Worm (Caenorhabditis elegans) whole organism, young adult: ENCODE results near the gene K04A8.20.

ENCODE experiments used
- B0035.1 ChIP-seq: sonication (generic microtip); optimal IDR thresholded peaks from 2 replicates; lab custom pipeline; 2016; ENCODE audit warnings: missing genetic modification characterization, mild to moderate bottlenecking, missing compliant biosample characterization, missing genotype, missing genetic modification reagents
- D2030.7 ChIP-seq: fragments of 200-800 bp; sonication (Bioruptor generic); IDR thresholded peaks from 2 replicates; pipeline ENCODE4 v1.3.6; 2022; ENCODE audit warnings: missing genetic modification reagents, missing genetic modification characterization, missing compliant biosample characterization
- F10E7.11 ChIP-seq: sonication (generic microtip); optimal IDR thresholded peaks from 2 replicates; lab custom pipeline; 2017; ENCODE audit warnings: mild to moderate bottlenecking, missing genetic modification characterization, moderate library complexity, missing compliant biosample characterization
- F23B12.7 ChIP-seq: sonication (generic microtip); optimal IDR thresholded peaks from 2 replicates; lab custom pipeline; 2017; ENCODE audit warnings: missing genetic modification characterization, mild to moderate bottlenecking, missing compliant biosample characterization, antibody characterized with exemption, moderate library complexity; ENCODE audit not compliant: insufficient read depth
- F33H1.4 ChIP-seq: fragments of 200-800 bp; sonication (Bioruptor generic); IDR thresholded peaks from 2 replicates; pipeline ENCODE4 v1.3.6; 2022; ENCODE audit warnings: missing genetic modification reagents, missing genetic modification characterization, missing compliant biosample characterization
- F55B11.4 ChIP-seq: sonication (generic microtip); optimal IDR thresholded peaks from 2 replicates; lab custom pipeline; 2016; ENCODE audit warnings: missing compliant biosample characterization, missing genetic modification characterization, borderline replicate concordance; ENCODE audit not compliant: insufficient read depth
- Y53F4B.3 ChIP-seq: fragments of 200-800 bp; sonication (Bioruptor generic); IDR thresholded peaks from 2 replicates; pipeline ENCODE4 v1.3.6; 2022; ENCODE audit warnings: missing genetic modification reagents, missing genetic modification characterization, missing compliant biosample characterization
- Y79H2A.3 ChIP-seq: fragments of 200-800 bp; sonication (Bioruptor generic); conservative IDR thresholded peaks from 2 replicates; pipeline ENCODE4 v1.3.6; 2022; ENCODE audit warnings: missing genetic modification reagents, missing genetic modification characterization, missing compliant biosample characterization
- akir-1 ChIP-seq: fragments of 200-800 bp; sonication (Bioruptor generic); optimal IDR thresholded peaks from 2 replicates; lab custom pipeline; 2018; ENCODE audit warnings: mild to moderate bottlenecking, missing genetic modification characterization, moderate library complexity, missing compliant biosample characterization
- ama-1 ChIP-seq, 3 experiments: fragments of 150-350 bp in 1 of 3; sonication (generic microtip) in 2 of 3; optimal IDR thresholded peaks; 2 replicates each; lab custom pipeline; 2014 to 2018; ENCODE audit warnings: missing biosample characterization in 2 of 3, missing genetic modification characterization in 2 of 3, missing genetic modification reagents in 2 of 3
- atf-7 ChIP-seq: sonication (generic microtip); optimal IDR thresholded peaks from 2 replicates; lab custom pipeline; 2017; ENCODE audit warnings: mild to moderate bottlenecking, missing genetic modification characterization, missing compliant biosample characterization
- athp-1 ChIP-seq: sonication (generic microtip); optimal IDR thresholded peaks from 2 replicates; lab custom pipeline; 2017; ENCODE audit warnings: mild to moderate bottlenecking, missing genetic modification characterization, missing compliant biosample characterization
- attf-6 ChIP-seq: fragments of 200-800 bp; sonication (Bioruptor generic); IDR thresholded peaks from 2 replicates; pipeline ENCODE4 v1.3.6; 2022; ENCODE audit warnings: missing genetic modification reagents, missing genetic modification characterization, missing compliant biosample characterization
- bed-1 ChIP-seq: fragments of 200-800 bp; sonication (Bioruptor generic); IDR thresholded peaks from 2 replicates; pipeline ENCODE4 v1.3.6; 2022; ENCODE audit warnings: missing genetic modification reagents, missing genetic modification characterization, missing compliant biosample characterization
- ceh-100 ChIP-seq: fragments of 200-800 bp; sonication (Bioruptor generic); IDR thresholded peaks from 2 replicates; pipeline ENCODE4 v1.3.6; 2022; ENCODE audit warnings: missing genetic modification reagents, missing genetic modification characterization, missing compliant biosample characterization
- ceh-79 ChIP-seq: sonication (generic microtip); optimal IDR thresholded peaks from 2 replicates; lab custom pipeline; 2017; ENCODE audit warnings: mild to moderate bottlenecking, missing genetic modification characterization, missing compliant biosample characterization
- ceh-91 ChIP-seq: fragments of 200-800 bp; sonication (Bioruptor generic); IDR thresholded peaks from 2 replicates; pipeline ENCODE4 v1.3.6; 2022; ENCODE audit warnings: missing genetic modification reagents, missing genetic modification characterization, missing compliant biosample characterization
- dpl-1 ChIP-seq: fragments of 150-350 bp; optimal IDR thresholded peaks from 2 replicates; lab custom pipeline; 2014; ENCODE audit warnings: missing biosample characterization, missing genetic modification reagents, missing genetic modification characterization
- him-1 ChIP-seq: sonication (generic microtip); optimal IDR thresholded peaks from 2 replicates; lab custom pipeline; 2016; ENCODE audit warnings: missing genotype, missing genetic modification reagents, missing genetic modification characterization, missing compliant biosample characterization
- hlh-26 ChIP-seq: fragments of 200-800 bp; sonication (Bioruptor generic); conservative IDR thresholded peaks from 2 replicates; pipeline ENCODE4 v1.3.6; 2022; ENCODE audit warnings: missing genetic modification reagents, missing genetic modification characterization, missing compliant biosample characterization
- hrde-1 ChIP-seq: sonication (generic microtip); optimal IDR thresholded peaks from 2 replicates; lab custom pipeline; 2016; ENCODE audit warnings: missing genetic modification characterization, mild to moderate bottlenecking, missing compliant biosample characterization, moderate library complexity, missing genotype, missing genetic modification reagents, borderline replicate concordance
- hsf-1 ChIP-seq: fragments of 200-800 bp; sonication (Bioruptor generic); IDR thresholded peaks from 2 replicates; pipeline ENCODE4 v1.3.6; 2022; ENCODE audit warnings: missing genetic modification reagents, missing genetic modification characterization, missing compliant biosample characterization
- lag-1 ChIP-seq: fragments of 200-800 bp; sonication (Bioruptor generic); IDR thresholded peaks from 2 replicates; pipeline ENCODE4 v1.3.6; 2022; ENCODE audit warnings: missing genetic modification reagents, missing genetic modification characterization, missing compliant biosample characterization
- lin-40 ChIP-seq: sonication (generic microtip); optimal IDR thresholded peaks from 2 replicates; lab custom pipeline; 2016; ENCODE audit warnings: missing genetic modification characterization, mild to moderate bottlenecking, missing compliant biosample characterization, missing genotype, missing genetic modification reagents
- lin-54 ChIP-seq: fragments of 200-800 bp; sonication (Bioruptor generic); optimal IDR thresholded peaks from 2 replicates; lab custom pipeline; 2018; ENCODE audit warnings: mild to moderate bottlenecking, missing genetic modification characterization, missing compliant biosample characterization
- lsl-1 ChIP-seq: fragments of 200-800 bp; sonication (Bioruptor generic); optimal IDR thresholded peaks from 2 replicates; lab custom pipeline; 2018; ENCODE audit warnings: mild to moderate bottlenecking, missing genetic modification characterization, moderate library complexity, missing compliant biosample characterization
- madf-8 ChIP-seq: fragments of 200-800 bp; sonication (Bioruptor generic); conservative IDR thresholded peaks from 2 replicates; pipeline ENCODE4 v1.3.6; 2022; ENCODE audit warnings: missing genetic modification reagents, missing genetic modification characterization, missing compliant biosample characterization
- nfya-1 ChIP-seq: sonication (generic microtip); optimal IDR thresholded peaks from 2 replicates; lab custom pipeline; 2017; ENCODE audit warnings: antibody characterized with exemption, missing compliant biosample characterization, missing genetic modification characterization, borderline replicate concordance; ENCODE audit not compliant: insufficient read depth
- nhr-80 ChIP-seq: sonication (generic microtip); optimal IDR thresholded peaks from 2 replicates; lab custom pipeline; 2016; ENCODE audit warnings: missing genetic modification characterization, missing compliant biosample characterization
- repo-1 ChIP-seq: sonication (generic microtip); optimal IDR thresholded peaks from 2 replicates; lab custom pipeline; 2017; ENCODE audit warnings: mild to moderate bottlenecking, missing genetic modification characterization, missing compliant biosample characterization
- sdz-38 ChIP-seq: sonication (generic microtip); optimal IDR thresholded peaks from 2 replicates; lab custom pipeline; 2016; ENCODE audit warnings: missing genotype, missing genetic modification characterization, missing compliant biosample characterization
- somi-1 ChIP-seq: fragments of 200-800 bp; sonication (Bioruptor generic); optimal IDR thresholded peaks from 2 replicates; lab custom pipeline; 2018; ENCODE audit warnings: mild to moderate bottlenecking, missing genetic modification characterization, missing compliant biosample characterization
- tbp1 ChIP-seq: fragments of 200-800 bp; sonication (Bioruptor generic); optimal IDR thresholded peaks from 2 replicates; lab custom pipeline; 2018; ENCODE audit warnings: mild to moderate bottlenecking, missing genetic modification characterization, missing compliant biosample characterization
- tbx-9 ChIP-seq: sonication (generic microtip); optimal IDR thresholded peaks from 2 replicates; lab custom pipeline; 2016; ENCODE audit warnings: borderline replicate concordance, missing genetic modification characterization, inconsistent platforms, missing compliant biosample characterization
- zfh-2 ChIP-seq: fragments of 200-800 bp; sonication (Bioruptor generic); conservative IDR thresholded peaks from 2 replicates; pipeline ENCODE4 v1.3.6; 2022; ENCODE audit warnings: missing genetic modification reagents, missing genetic modification characterization, missing compliant biosample characterization
- ztf-18 ChIP-seq: sonication (generic microtip); optimal IDR thresholded peaks from 2 replicates; lab custom pipeline; 2016; ENCODE audit warnings: missing genotype, mild to moderate bottlenecking, missing genetic modification characterization, missing compliant biosample characterization
- ztf-25 ChIP-seq: fragments of 200-800 bp; sonication (Bioruptor generic); IDR thresholded peaks from 2 replicates; pipeline ENCODE4 v1.3.6; 2022; ENCODE audit warnings: missing genetic modification reagents, missing genetic modification characterization, missing compliant biosample characterization
- ztf-26 ChIP-seq: sonication (generic microtip); optimal IDR thresholded peaks from 2 replicates; lab custom pipeline; 2017; ENCODE audit warnings: missing genetic modification characterization, missing compliant biosample characterization
- ztf-28 ChIP-seq: fragments of 200-800 bp; sonication (Bioruptor generic); IDR thresholded peaks from 2 replicates; pipeline ENCODE4 v1.3.6; 2022; ENCODE audit warnings: missing genetic modification reagents, missing genetic modification characterization, missing compliant biosample characterization
- ztf-6 ChIP-seq: fragments of 200-800 bp; sonication (Bioruptor generic); IDR thresholded peaks from 2 replicates; pipeline ENCODE4 v1.3.6; 2022; ENCODE audit warnings: missing genetic modification reagents, missing genetic modification characterization, missing compliant biosample characterization

The K04A8.20 gene

DNA sequence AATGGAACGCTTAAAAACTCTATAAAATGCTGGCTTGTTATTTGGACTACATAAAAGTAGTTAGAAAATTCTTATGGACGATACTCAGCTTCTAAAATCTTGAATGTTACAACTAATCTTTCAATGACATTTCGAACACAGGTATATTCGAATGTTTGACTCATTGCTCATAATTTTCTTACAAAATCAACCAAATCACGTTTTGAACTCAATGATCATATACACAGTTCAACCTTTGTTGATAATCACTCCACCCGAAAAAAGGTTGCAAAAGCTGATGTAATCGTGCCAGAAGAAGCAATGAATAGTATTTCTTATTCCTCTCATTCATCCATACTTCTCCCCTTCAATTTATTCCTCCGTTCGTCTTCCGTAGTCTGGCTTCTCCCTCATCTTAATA is at the start of gene K04A8.20:
Gene K04A8.20 (plus strand): TSS at position 301 of the 400 bp plus-strand sequence.
- no peak for TF ChIP-seq lin-54
- TF ChIP-seq ztf-18, result no peak
- TF ChIP-seq atf-7 (tag; lab: Kevin White, UChicago), result no peak
- TF ChIP-seq hrde-1, result no peak
- TF ChIP-seq akir-1 (GFP tag; lab: Kevin White, UChicago), result no peak
- no peak for TF ChIP-seq hlh-26 (GFP tag; lab: Robert Waterston, UW)
- TF ChIP-seq nfya-1 (tag; lab: Kevin White, UChicago), result no peak
- no peak for TF ChIP-seq him-1 (tag; lab: Kevin White, UChicago)
- TF ChIP-seq ztf-25, result no peak
- TF ChIP-seq ztf-6 (GFP tag; lab: Robert Waterston, UW), result no peak
- no peak for TF ChIP-seq D2030.7 (GFP tag; lab: Robert Waterston, UW)
- TF ChIP-seq ztf-28, result no peak
- TF ChIP-seq F23B12.7, result no peak
- TF ChIP-seq repo-1 (tag; lab: Kevin White, UChicago), result no peak
- no peak for TF ChIP-seq athp-1
- no peak for TF ChIP-seq tbx-9 (tag; lab: Kevin White, UChicago)

DNA sequence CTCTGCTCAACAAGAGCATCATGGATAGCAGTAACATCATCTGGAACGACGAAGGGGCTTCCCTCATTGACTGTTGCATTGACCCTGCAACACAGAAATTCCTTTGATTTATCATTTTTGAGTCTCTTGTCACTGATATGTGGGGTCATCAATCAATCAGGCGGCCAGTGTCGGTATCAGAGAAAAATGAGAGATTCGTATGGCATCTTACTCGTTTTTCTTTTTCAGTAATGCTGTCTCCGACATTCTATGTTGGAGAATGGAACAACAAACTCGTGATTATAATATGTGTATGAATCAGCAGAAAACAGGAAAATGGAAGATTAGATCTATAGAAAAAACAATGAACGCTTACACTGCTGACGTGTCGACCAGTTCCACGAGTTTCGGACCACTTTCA is 46.1 kb upstream of the K04A8.20 start:
- TF ChIP-seq nhr-80 (tag; lab: Kevin White, UChicago) (peak; percentile 2), atf-7 (tag; lab: Kevin White, UChicago) (no peak)

DNA sequence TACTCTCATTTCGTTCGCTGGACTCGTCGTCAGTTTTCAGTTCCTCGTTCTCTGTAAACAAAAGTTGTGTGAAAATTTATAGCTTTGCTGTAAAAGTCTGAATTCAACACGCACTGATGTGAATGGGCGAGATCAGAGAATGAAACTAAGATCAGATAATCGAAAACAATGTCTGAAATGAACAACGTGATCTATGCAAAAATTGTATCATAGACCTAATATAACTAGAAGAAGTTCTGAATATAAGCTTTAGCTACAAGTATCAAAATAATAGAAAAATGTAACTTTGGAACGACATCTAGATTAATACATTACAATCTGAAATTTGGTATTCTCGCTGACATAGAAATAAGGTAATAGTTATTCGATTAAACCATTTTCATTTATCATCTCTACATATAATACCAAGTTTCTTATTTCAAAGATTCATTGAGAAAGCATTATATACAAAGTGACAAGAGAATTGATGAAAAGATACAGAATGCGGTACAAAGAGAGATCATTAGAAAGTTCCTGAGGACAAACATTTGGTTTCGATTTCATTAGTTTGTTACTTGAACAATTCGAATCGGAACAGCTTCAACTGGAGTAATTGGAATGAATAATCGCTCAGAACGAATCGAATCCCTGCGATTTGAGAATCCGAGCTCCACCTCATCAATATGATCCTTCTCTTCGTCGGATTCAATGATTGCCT is 45.0 kb upstream of the K04A8.20 start, which contains the start of gene moc-2:
Gene moc-2 (minus strand): TSS at position 51 of the 697 bp plus-strand sequence.
- TF ChIP-seq Y79H2A.3 (no peak), F33H1.4 (GFP tag; lab: Robert Waterston, UW) (no peak), madf-8 (no peak), ama-1 (optimal IDR thresholded peaks at IDR 0.05; lab: Kevin White, UChicago) (no peak), ama-1 (GFP tag; optimal IDR thresholded peaks at IDR 0.05; lab: Kevin White, UChicago) (no peak), ceh-79 (tag; lab: Kevin White, UChicago) (no peak), ceh-91 (GFP tag; lab: Robert Waterston, UW) (no peak), F10E7.11 (tag; lab: Kevin White, UChicago) (no peak), Y53F4B.3 (GFP tag; lab: Robert Waterston, UW) (no peak), attf-6 (GFP tag; lab: Robert Waterston, UW) (no peak), zfh-2 (GFP tag; lab: Robert Waterston, UW) (no peak)

DNA sequence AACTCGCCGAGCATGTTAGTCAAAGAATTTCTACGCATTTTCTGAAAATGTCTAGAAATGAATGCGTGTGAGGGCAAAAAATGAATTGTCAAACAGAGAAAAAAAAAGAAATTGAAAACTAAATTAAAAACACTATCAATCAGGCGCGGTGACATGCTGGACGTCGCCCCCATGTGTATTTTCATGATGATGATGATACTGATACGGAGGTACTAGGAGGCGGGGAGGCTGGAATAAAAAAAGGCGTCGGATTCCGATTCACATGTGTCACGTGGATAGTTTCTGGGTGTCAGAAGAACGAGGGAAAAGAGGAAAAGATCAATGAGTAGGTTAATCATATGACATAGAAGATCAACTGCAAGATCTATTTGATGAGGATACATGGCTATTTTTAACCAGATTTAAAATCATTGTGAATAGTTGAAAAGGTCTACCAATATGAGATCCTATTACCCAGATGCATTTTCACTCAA is 43.9 kb upstream of the K04A8.20 start, which contains the start of gene W01A11.7:
Gene W01A11.7 (minus strand): TSS at position 51 of the 473 bp plus-strand sequence.
- TF ChIP-seq ztf-26 (peak; percentile 17), lsl-1 (GFP tag; lab: Kevin White, UChicago) (no peak)

DNA sequence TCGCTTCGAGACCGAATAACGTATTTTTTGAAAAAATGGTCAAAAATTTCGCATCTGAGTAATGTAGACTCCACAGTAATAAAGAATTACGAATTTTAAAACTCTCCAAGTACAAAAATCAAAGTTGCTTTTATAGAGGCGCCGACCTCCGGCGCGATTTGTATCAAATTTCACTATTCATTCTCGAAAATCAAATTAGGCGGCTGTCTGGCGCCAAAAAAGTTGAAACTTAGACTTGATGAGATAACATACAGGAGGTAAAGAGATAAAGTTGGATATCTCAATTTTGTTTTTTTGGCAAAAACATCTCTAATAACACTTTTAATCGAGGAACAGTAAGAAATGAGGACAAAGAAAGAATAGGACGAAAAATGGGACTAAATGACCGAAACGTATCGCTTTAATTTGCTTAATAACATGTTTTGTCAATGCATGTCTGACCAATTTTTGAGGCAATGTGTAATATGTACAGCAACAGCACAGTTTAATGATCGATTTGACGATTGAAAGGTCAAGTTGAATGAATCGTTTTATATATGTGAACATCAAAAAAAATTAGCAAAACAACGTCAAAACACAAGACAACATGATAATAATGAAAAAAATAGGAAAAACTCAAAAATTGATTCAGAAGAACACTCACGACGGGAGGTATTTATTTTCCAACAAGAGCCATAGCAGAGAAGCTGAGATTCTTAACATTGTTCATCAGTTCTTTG is 42.9 kb upstream of the K04A8.20 start:
- TF ChIP-seq tbp1 (no peak), lag-1 (GFP tag; lab: Robert Waterston, UW) (no peak), B0035.1 (tag; lab: Kevin White, UChicago) (no peak), somi-1 (GFP tag; lab: Kevin White, UChicago) (no peak), dpl-1 (GFP tag; lab: Kevin White, UChicago) (no peak), ceh-100 (no peak), sdz-38 (tag; lab: Kevin White, UChicago) (no peak), lin-40 (tag; lab: Kevin White, UChicago) (no peak), bed-1 (no peak), F55B11.4 (no peak), madf-8 (no peak), hsf-1 (no peak), hrde-1 (no peak)
